Fruit fly (Drosophila melanogaster) whole organism, pupa: ENCODE data around the gene CCT1.

Source experiments
- CG10348 ChIP-seq: fragments of 200-800 bp; sonication (Bioruptor generic); IDR thresholded peaks from 2 replicates; pipeline ENCODE4 v1.3.6; 2022; ENCODE audit warnings: missing biosample characterization, missing genetic modification characterization
- CG12605 ChIP-seq: fragments of 200-800 bp; sonication (Bioruptor generic); IDR thresholded peaks from 2 replicates; pipeline ENCODE4 v1.3.6; 2022; ENCODE audit warnings: missing biosample characterization, missing genetic modification characterization
- CG13204 ChIP-seq: fragments of 200-800 bp; sonication (Bioruptor generic); optimal IDR thresholded peaks from 2 replicates; lab custom pipeline; 2018; ENCODE audit warnings: missing biosample characterization, mild to moderate bottlenecking, missing genetic modification characterization, moderate library complexity
- CG14655 ChIP-seq: fragments of 200-800 bp; sonication (Bioruptor generic); optimal IDR thresholded peaks from 3 replicates; lab custom pipeline; 2017; ENCODE audit warnings: mild to moderate bottlenecking, missing biosample characterization, missing genetic modification reagents, missing genetic modification characterization
- CG15710 ChIP-seq: fragments of 200-800 bp; sonication (Bioruptor generic); optimal IDR thresholded peaks from 2 replicates; lab custom pipeline; 2018; ENCODE audit warnings: missing biosample characterization, mild to moderate bottlenecking, missing genetic modification characterization, moderate library complexity
- CG17806 ChIP-seq: fragments of 200-800 bp; sonication (Bioruptor generic); optimal IDR thresholded peaks from 2 replicates; lab custom pipeline; 2018; ENCODE audit warnings: missing biosample characterization, mild to moderate bottlenecking, missing genetic modification characterization, moderate library complexity
- CG32121 ChIP-seq: fragments of 200-800 bp; sonication (Bioruptor generic); IDR thresholded peaks from 2 replicates; pipeline ENCODE4 v1.3.6; 2022; ENCODE audit warnings: missing biosample characterization, missing genetic modification characterization
- CG34367 ChIP-seq: fragments of 200-800 bp; sonication (Bioruptor generic); optimal IDR thresholded peaks from 2 replicates; lab custom pipeline; 2018; ENCODE audit warnings: missing biosample characterization, mild to moderate bottlenecking, missing genetic modification characterization
- CG4496 ChIP-seq: fragments of 200-800 bp; sonication (Bioruptor generic); IDR thresholded peaks from 3 replicates; pipeline ENCODE4 v1.3.6; 2022; ENCODE audit warnings: missing biosample characterization, missing genetic modification characterization
- CG8159 ChIP-seq: fragments of 200-800 bp; sonication (Bioruptor generic); optimal IDR thresholded peaks from 3 replicates; lab custom pipeline; 2018; ENCODE audit warnings: missing biosample characterization, mild to moderate bottlenecking, missing genetic modification characterization, moderate library complexity
- CG8301 ChIP-seq: fragments of 200-800 bp; sonication (Bioruptor generic); optimal IDR thresholded peaks from 2 replicates; lab custom pipeline; 2018; ENCODE audit warnings: missing biosample characterization, mild to moderate bottlenecking, missing genetic modification characterization
- CG9948 ChIP-seq: fragments of 200-800 bp; sonication (Bioruptor generic); optimal IDR thresholded peaks from 2 replicates; lab custom pipeline; 2018; ENCODE audit warnings: missing biosample characterization, mild to moderate bottlenecking, missing genetic modification characterization, moderate library complexity
- D1 ChIP-seq: fragments of 200-800 bp; sonication (Bioruptor generic); optimal IDR thresholded peaks from 2 replicates; lab custom pipeline; 2018; ENCODE audit warnings: missing biosample characterization, mild to moderate bottlenecking, missing genetic modification characterization, moderate library complexity
- EcR ChIP-seq: fragments of 200-800 bp; sonication (Bioruptor generic); optimal IDR thresholded peaks from 3 replicates; lab custom pipeline; 2019; ENCODE audit warnings: missing biosample characterization, missing genetic modification characterization, mild to moderate bottlenecking, moderate library complexity, missing genetic modification reagents
- Ets98B ChIP-seq: fragments of 200-800 bp; sonication (Bioruptor generic); IDR thresholded peaks from 2 replicates; pipeline ENCODE4 v1.3.6; 2022; ENCODE audit warnings: missing biosample characterization, missing genetic modification characterization
- Pif1A ChIP-seq: fragments of 200-800 bp; sonication (Bioruptor generic); optimal IDR thresholded peaks from 3 replicates; lab custom pipeline; 2016; ENCODE audit warnings: missing biosample characterization, missing genetic modification characterization
- Pif1B ChIP-seq: fragments of 200-800 bp; sonication (Bioruptor generic); optimal IDR thresholded peaks from 3 replicates; lab custom pipeline; 2016; ENCODE audit warnings: missing biosample characterization, missing genetic modification characterization
- Snoo ChIP-seq: fragments of 200-800 bp; sonication (Bioruptor generic); optimal IDR thresholded peaks from 3 replicates; lab custom pipeline; 2017; ENCODE audit warnings: missing biosample characterization, mild to moderate bottlenecking, missing genetic modification characterization, inconsistent platforms
- fd96Ca ChIP-seq: fragments of 200-800 bp; sonication (Bioruptor generic); IDR thresholded peaks from 3 replicates; pipeline ENCODE4 v1.3.6; 2022; ENCODE audit warnings: missing biosample characterization, missing genetic modification characterization
- gl ChIP-seq: fragments of 200-800 bp; sonication (Bioruptor generic); optimal IDR thresholded peaks from 2 replicates; lab custom pipeline; 2018; ENCODE audit warnings: missing biosample characterization, mild to moderate bottlenecking, missing genetic modification characterization
- rn ChIP-seq: fragments of 200-800 bp; sonication (Bioruptor generic); IDR thresholded peaks from 2 replicates; pipeline ENCODE4 v1.3.6; 2022; ENCODE audit warnings: missing biosample characterization, missing genetic modification characterization

The CCT1 gene

dm6 chr3R:22527636-22528148 is 36.5 kb upstream of the CCT1 start:
- TF ChIP-seq D1 (tag; lab: Kevin White, UChicago) (no peak), EcR (GFP tag; lab: Kevin White, UChicago) (peak; percentile 55), Snoo (peak; percentile 3)

DNA sequence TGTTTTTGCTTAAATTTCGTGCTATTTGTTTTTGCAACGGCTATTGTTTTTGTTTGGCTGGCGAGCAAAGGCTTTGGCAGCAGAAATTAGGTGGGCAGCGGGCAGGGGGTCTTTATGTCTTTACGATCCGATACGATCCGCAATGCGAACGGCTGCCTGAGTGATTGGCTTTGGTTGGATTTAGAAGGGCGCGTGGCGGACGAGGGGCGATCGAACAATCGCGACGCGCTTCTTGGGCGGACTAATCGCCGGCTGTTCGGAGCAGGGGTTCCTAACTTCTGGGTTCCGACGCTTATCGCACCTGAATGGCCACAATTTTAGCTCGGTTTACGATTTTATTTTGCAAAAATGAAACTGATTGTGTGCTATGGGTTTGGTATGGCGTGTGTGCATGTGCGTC is 36.0 kb upstream of the CCT1 start:
- peak; percentile 30; the same call in 1 of the 2 replicates for TF ChIP-seq CG32121 (GFP tag; lab: Robert Waterston, UW)
- TF ChIP-seq EcR (GFP tag; lab: Kevin White, UChicago): no peak
- TF ChIP-seq, all 21 proteins: peak for 1

DNA sequence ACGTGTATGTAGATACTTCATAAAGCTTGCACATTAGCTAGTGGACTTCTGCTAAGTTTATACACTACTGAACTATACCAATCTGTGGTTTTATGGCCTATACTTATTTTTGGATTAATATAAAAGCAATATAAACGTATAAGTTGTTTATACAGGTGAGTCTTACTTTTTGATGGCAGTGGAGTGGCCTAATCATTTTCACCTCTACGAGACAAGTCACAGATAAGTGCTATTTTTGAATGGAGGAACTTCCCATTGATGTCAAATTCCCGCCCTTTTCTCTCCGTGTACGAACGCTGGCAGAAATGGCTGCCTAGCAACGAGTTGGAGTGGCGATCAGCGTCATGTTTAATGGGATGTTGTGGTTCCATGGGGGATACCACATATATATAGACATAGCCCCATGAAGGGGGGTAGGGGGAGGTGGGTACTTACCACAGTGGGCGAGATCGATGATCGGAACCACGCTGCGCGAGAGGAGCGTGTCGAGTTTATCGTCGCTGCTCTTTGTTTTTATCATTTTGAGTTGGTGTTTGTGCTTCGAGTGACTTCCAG is 35.2 kb upstream of the CCT1 start:
- TF ChIP-seq CG34367 (tag; lab: Kevin White, UChicago): no peak
- no peak for TF ChIP-seq CG10348
- TF ChIP-seq CG8301 (tag; lab: Kevin White, UChicago): peak; percentile 25
- TF ChIP-seq gl (tag; lab: Kevin White, UChicago): peak; percentile 16
- TF ChIP-seq CG15710: peak; percentile 37
- TF ChIP-seq CG14655 (GFP tag; lab: Kevin White, UChicago): peak; percentile 52
- TF ChIP-seq CG8159 (tag; lab: Kevin White, UChicago): peak; percentile 44
- TF ChIP-seq rn: no peak
- no peak for TF ChIP-seq Ets98B (GFP tag; lab: Robert Waterston, UW)
- no peak for TF ChIP-seq Snoo
- TF ChIP-seq Pif1A (GFP tag; lab: Kevin White, UChicago): peak; percentile 13
- TF ChIP-seq fd96Ca (GFP tag; lab: Robert Waterston, UW): peak; percentile 48; the same call in 2 of the 3 replicates
- peak; percentile 44 for TF ChIP-seq CG13204 (GFP tag; lab: Kevin White, UChicago)
- no peak for TF ChIP-seq D1 (tag; lab: Kevin White, UChicago)
- TF ChIP-seq CG32121 (GFP tag; lab: Robert Waterston, UW): peak; percentile 32; the same call in 1 of the 2 replicates
- TF ChIP-seq CG4496 (GFP tag; lab: Robert Waterston, UW): no peak
- TF ChIP-seq CG9948: no peak
- TF ChIP-seq EcR (GFP tag; lab: Kevin White, UChicago): peak; percentile 90
- no peak for TF ChIP-seq CG12605 (GFP tag; lab: Robert Waterston, UW)
- peak; percentile 8 for TF ChIP-seq CG17806 (tag; lab: Kevin White, UChicago)
- TF ChIP-seq Pif1B: no peak

DNA sequence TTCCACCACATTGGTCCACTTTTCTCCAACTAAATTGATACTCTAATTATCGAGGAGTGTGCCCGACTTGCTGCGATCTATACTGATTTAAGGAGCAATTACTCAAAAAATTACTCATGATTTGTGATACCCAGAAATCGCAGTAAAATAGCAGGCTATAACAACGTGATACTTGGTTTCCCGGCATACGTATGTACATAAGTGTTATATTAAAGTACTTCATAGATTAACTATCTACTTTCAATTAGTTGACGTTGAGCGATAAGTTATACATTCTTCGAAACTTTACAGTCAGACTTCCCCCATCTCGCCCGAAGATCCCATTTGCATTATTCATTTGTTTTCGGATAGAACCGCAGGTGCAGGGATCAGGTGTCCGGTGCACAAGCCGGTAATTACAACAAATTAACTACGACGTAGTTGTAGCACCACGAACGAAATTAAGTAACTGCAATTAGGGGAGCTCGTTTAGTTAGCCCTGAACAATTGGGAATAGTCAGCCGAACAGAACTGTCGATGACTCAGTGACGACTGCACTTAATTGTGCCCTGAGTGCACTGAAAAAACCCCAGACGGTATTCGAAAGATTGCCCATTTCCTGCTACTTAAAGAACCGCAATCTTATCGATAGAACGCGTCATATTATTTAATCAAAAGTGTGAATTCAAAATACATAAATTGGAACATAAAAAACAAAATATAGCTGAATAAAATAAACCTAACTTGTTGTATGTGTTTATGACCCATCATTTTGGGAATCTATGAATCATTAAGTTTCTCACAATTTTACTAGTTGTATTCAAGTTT is 34.5 kb upstream of the CCT1 start:
- TF ChIP-seq CG12605 (GFP tag; lab: Robert Waterston, UW) (no peak), Pif1A (GFP tag; lab: Kevin White, UChicago) (peak; percentile 58), CG13204 (GFP tag; lab: Kevin White, UChicago) (no peak), D1 (tag; lab: Kevin White, UChicago) (peak; percentile 12)

- no peak for TF ChIP-seq D1 (tag; lab: Kevin White, UChicago)
- TF ChIP-seq CG9948: no peak
Measured at dm6 chr3R:22525073-22525413, 33.8 kb upstream of the CCT1 start.

dm6 chr3R:22524344-22525072 is 33.3 kb upstream of the CCT1 start:
- TF ChIP-seq Ets98B (GFP tag; lab: Robert Waterston, UW) (no peak), CG32121 (GFP tag; lab: Robert Waterston, UW) (no peak), CG34367 (tag; lab: Kevin White, UChicago) (no peak), CG13204 (GFP tag; lab: Kevin White, UChicago) (no peak), gl (tag; lab: Kevin White, UChicago) (no peak), Pif1A (GFP tag; lab: Kevin White, UChicago) (no peak), EcR (GFP tag; lab: Kevin White, UChicago) (peak; percentile 91)

DNA sequence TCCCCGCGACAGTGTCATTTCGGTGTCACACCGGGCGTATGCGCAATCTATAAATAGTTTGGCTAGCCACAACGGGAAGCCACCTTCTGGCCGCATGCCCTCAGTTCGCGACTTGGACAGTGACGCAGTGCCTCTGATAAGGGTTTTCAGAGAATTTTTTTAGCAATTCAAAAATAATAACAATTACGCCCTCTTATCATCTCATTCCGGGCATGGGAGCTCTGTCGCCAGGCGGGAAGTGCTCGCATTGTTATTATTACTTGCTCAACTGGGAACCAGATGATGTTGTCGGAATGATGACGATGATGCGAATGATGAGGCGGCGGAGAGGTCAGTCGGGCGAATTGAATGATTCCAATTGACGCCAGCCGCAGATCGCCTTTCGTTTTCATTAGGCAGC is 31.6 kb upstream of the CCT1 start:
- no peak for TF ChIP-seq CG8159 (tag; lab: Kevin White, UChicago)
- TF ChIP-seq CG4496 (GFP tag; lab: Robert Waterston, UW): no peak
- TF ChIP-seq CG17806 (tag; lab: Kevin White, UChicago): no peak
- TF ChIP-seq CG13204 (GFP tag; lab: Kevin White, UChicago): no peak
- TF ChIP-seq fd96Ca (GFP tag; lab: Robert Waterston, UW): no peak
- TF ChIP-seq CG15710: no peak
- no peak for TF ChIP-seq CG32121 (GFP tag; lab: Robert Waterston, UW)
- no peak for TF ChIP-seq CG8301 (tag; lab: Kevin White, UChicago)
- TF ChIP-seq, all 21 proteins: peak for 0
